Worm (Caenorhabditis elegans) whole organism, early embryonic: ENCODE results near the gene lec-9.

Source experiments
- B0310.2 ChIP-seq: sonication (generic microtip); optimal IDR thresholded peaks from 2 replicates; lab custom pipeline; 2016; ENCODE audit warnings: mild to moderate bottlenecking, missing genetic modification characterization, missing compliant biosample characterization
- F13C5.2 ChIP-seq: sonication (generic microtip); optimal IDR thresholded peaks from 2 replicates; lab custom pipeline; 2017; ENCODE audit warnings: mild to moderate bottlenecking, missing genetic modification characterization, inconsistent platforms, missing compliant biosample characterization
- aly-1 ChIP-seq: sonication (generic microtip); optimal IDR thresholded peaks from 2 replicates; lab custom pipeline; 2016; ENCODE audit warnings: missing genetic modification characterization, missing compliant biosample characterization
- ama-1 ChIP-seq: fragments of 150-350 bp; optimal IDR thresholded peaks from 2 replicates; lab custom pipeline; 2014
- ceh-13 ChIP-seq: fragments of 200-800 bp; sonication (Bioruptor generic); optimal IDR thresholded peaks from 2 replicates; lab custom pipeline; 2018; ENCODE audit warnings: mild to moderate bottlenecking, missing genetic modification characterization, missing compliant biosample characterization
- ceh-36 ChIP-seq: sonication (generic microtip); optimal IDR thresholded peaks from 2 replicates; lab custom pipeline; 2016; ENCODE audit warnings: missing genetic modification characterization, inconsistent platforms, missing compliant biosample characterization
- ets-7 ChIP-seq: sonication (generic microtip); optimal IDR thresholded peaks from 2 replicates; lab custom pipeline; 2016; ENCODE audit warnings: missing genotype, missing genetic modification characterization, missing compliant biosample characterization
- flt-1 ChIP-seq: fragments of 200-800 bp; sonication (Bioruptor generic); IDR thresholded peaks from 2 replicates; pipeline ENCODE4 v1.3.6; 2022; ENCODE audit warnings: missing genetic modification characterization, missing compliant biosample characterization
- hmg-4 ChIP-seq: fragments of 200-800 bp; sonication (Bioruptor generic); optimal IDR thresholded peaks from 2 replicates; lab custom pipeline; 2018; ENCODE audit warnings: mild to moderate bottlenecking, missing genetic modification characterization, missing compliant biosample characterization
- hnd-1 ChIP-seq: sonication (generic microtip); optimal IDR thresholded peaks from 2 replicates; lab custom pipeline; 2016; ENCODE audit warnings: missing genetic modification characterization, missing compliant biosample characterization
- pes-1 ChIP-seq: fragments of 200-800 bp; sonication (Bioruptor generic); IDR thresholded peaks from 2 replicates; pipeline ENCODE4 v1.3.6; 2022; ENCODE audit warnings: missing genetic modification reagents, missing genetic modification characterization, missing compliant biosample characterization
- scrt-1 ChIP-seq: fragments of 200-800 bp; sonication (Bioruptor generic); IDR thresholded peaks from 2 replicates; pipeline ENCODE4 v1.3.6; 2022; ENCODE audit warnings: missing genetic modification characterization, missing compliant biosample characterization
- tra-4 ChIP-seq: sonication (generic microtip); optimal IDR thresholded peaks from 2 replicates; lab custom pipeline; 2017; ENCODE audit warnings: missing genetic modification characterization, missing compliant biosample characterization

DNA sequence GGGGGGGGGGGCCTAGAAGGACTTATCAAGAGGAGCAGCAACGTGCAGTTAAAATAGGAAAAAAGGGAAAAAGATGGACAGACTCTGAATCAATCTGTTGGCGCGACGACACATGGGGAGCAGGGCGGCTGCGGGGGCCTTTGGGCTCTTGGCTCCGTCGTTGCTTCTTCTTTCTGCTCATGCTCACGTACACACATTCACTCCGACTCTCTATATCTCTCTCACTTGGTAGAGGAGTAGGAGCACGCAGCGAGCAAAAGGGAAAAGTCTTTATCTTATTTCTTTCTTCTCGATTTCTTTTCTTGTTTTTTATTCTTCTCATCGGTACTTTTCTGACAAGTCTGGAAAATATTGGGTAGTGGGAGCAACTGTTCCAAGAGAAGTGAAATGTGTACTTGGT, 28.1 kb downstream of the lec-9 start:
- TF ChIP-seq pes-1 (no peak), hnd-1 (tag; lab: Kevin White, UChicago) (no peak), ama-1 (lab: Kevin White, UChicago) (no peak), tra-4 (no peak), ceh-36 (no peak), aly-1 (no peak), F13C5.2 (tag; lab: Kevin White, UChicago) (no peak), ets-7 (no peak), scrt-1 (GFP tag; lab: Robert Waterston, UW) (no peak), hmg-4 (GFP tag; lab: Kevin White, UChicago) (no peak), B0310.2 (tag; lab: Kevin White, UChicago) (no peak), flt-1 (no peak), ceh-13 (GFP tag; lab: Kevin White, UChicago) (no peak)
